Fruit fly (Drosophila melanogaster) whole organism, embryonic: ENCODE measurements around the gene ND-24.

Experiments
- ATbp ChIP-seq: fragments of 200-800 bp; sonication (Bioruptor generic); optimal IDR thresholded peaks from 2 replicates; lab custom pipeline; 2017; ENCODE audit warnings: missing biosample characterization, mild to moderate bottlenecking, missing genetic modification characterization, missing genetic modification reagents
- Atf3 ChIP-seq: fragments of 200-800 bp; sonication (Bioruptor generic); optimal IDR thresholded peaks from 3 replicates; lab custom pipeline; 2016; ENCODE audit warnings: missing biosample characterization, missing genetic modification characterization
- CG10959 ChIP-seq: fragments of 200-800 bp; sonication (Bioruptor generic); IDR thresholded peaks from 2 replicates; pipeline ENCODE4 v1.3.6; 2022; ENCODE audit warnings: missing biosample characterization, missing genetic modification characterization
- CG11456 ChIP-seq: fragments of 200-800 bp; sonication (Bioruptor generic); IDR thresholded peaks from 3 replicates; pipeline ENCODE4 v1.3.6; 2022; ENCODE audit warnings: missing biosample characterization, missing genetic modification characterization
- CG11695 ChIP-seq: fragments of 200-800 bp; sonication (Bioruptor generic); IDR thresholded peaks from 3 replicates; pipeline ENCODE4 v1.3.6; 2022; ENCODE audit warnings: missing biosample characterization, missing genetic modification characterization
- CG11723 ChIP-seq: fragments of 200-800 bp; sonication (Bioruptor generic); optimal IDR thresholded peaks from 2 replicates; lab custom pipeline; 2017; ENCODE audit warnings: missing biosample characterization, mild to moderate bottlenecking, missing genetic modification characterization
- CG12391 ChIP-seq: fragments of 200-800 bp; sonication (Bioruptor generic); optimal IDR thresholded peaks from 3 replicates; lab custom pipeline; 2018; ENCODE audit warnings: missing biosample characterization, mild to moderate bottlenecking, missing genetic modification characterization, moderate library complexity
- CG13296 ChIP-seq: fragments of 200-800 bp; sonication (Bioruptor generic); optimal IDR thresholded peaks from 3 replicates; lab custom pipeline; 2018; ENCODE audit warnings: missing biosample characterization, mild to moderate bottlenecking, missing genetic modification characterization
- CG15073 ChIP-seq: fragments of 200-800 bp; sonication (Bioruptor generic); optimal IDR thresholded peaks from 2 replicates; lab custom pipeline; 2016; ENCODE audit warnings: missing biosample characterization, missing genetic modification characterization
- CG1602 ChIP-seq: fragments of 200-800 bp; sonication (Bioruptor generic); optimal IDR thresholded peaks from 3 replicates; lab custom pipeline; 2016; ENCODE audit warnings: missing biosample characterization, missing genetic modification characterization
- CG17612 ChIP-seq: fragments of 200-800 bp; sonication (Bioruptor generic); IDR thresholded peaks from 2 replicates; pipeline ENCODE4 v1.3.6; 2022; ENCODE audit warnings: missing biosample characterization, missing genetic modification characterization
- CG18262 ChIP-seq: fragments of 200-800 bp; optimal IDR thresholded peaks from 3 replicates; lab custom pipeline; 2019; ENCODE audit warnings: missing biosample characterization, mild to moderate bottlenecking, missing genetic modification characterization, moderate library complexity
- CG18476 ChIP-seq: fragments of 200-800 bp; sonication (Bioruptor generic); optimal IDR thresholded peaks from 2 replicates; lab custom pipeline; 2016; ENCODE audit warnings: missing biosample characterization, mild to moderate bottlenecking, missing genetic modification characterization
- CG2129 ChIP-seq: fragments of 200-800 bp; sonication (Bioruptor generic); IDR thresholded peaks from 2 replicates; pipeline ENCODE4 v1.3.6; 2022; ENCODE audit warnings: missing biosample characterization, missing genetic modification characterization; ENCODE audit not compliant: partially characterized antibody
- CG30020 ChIP-seq: fragments of 200-800 bp; optimal IDR thresholded peaks from 2 replicates; lab custom pipeline; 2019; ENCODE audit warnings: missing biosample characterization, mild to moderate bottlenecking, missing genetic modification characterization, moderate library complexity
- CG34422 ChIP-seq: fragments of 200-800 bp; sonication (Bioruptor generic); IDR thresholded peaks from 3 replicates; pipeline ENCODE4 v1.3.6; 2022; ENCODE audit warnings: missing biosample characterization, missing genetic modification characterization
- CG4360 ChIP-seq: fragments of 200-800 bp; sonication (Bioruptor generic); IDR thresholded peaks from 2 replicates; pipeline ENCODE4 v1.3.6; 2022; ENCODE audit warnings: missing biosample characterization, missing genetic modification characterization
- CG6254 ChIP-seq: fragments of 200-800 bp; sonication (Bioruptor generic); optimal IDR thresholded peaks from 3 replicates; lab custom pipeline; 2017; ENCODE audit warnings: mild to moderate bottlenecking, missing biosample characterization, missing genetic modification reagents, missing genetic modification characterization
- CG6791 ChIP-seq: fragments of 200-800 bp; sonication (Bioruptor generic); IDR thresholded peaks from 3 replicates; pipeline ENCODE4 v1.3.6; 2022; ENCODE audit warnings: missing biosample characterization, missing genetic modification characterization; ENCODE audit not compliant: partially characterized antibody
- CG7372 ChIP-seq: fragments of 200-800 bp; sonication (Bioruptor generic); IDR thresholded peaks from 2 replicates; pipeline ENCODE4 v1.3.6; 2022; ENCODE audit warnings: missing biosample characterization, missing genetic modification characterization
- Dip2 ChIP-seq: fragments of 200-800 bp; sonication (Bioruptor generic); IDR thresholded peaks from 2 replicates; pipeline ENCODE4 v1.3.6; 2022; ENCODE audit warnings: missing biosample characterization, missing genetic modification characterization
- Dip3 ChIP-seq: fragments of 200-800 bp; sonication (Bioruptor generic); optimal IDR thresholded peaks from 3 replicates; lab custom pipeline; 2016; ENCODE audit warnings: missing biosample characterization, missing genetic modification characterization
- E2f2 ChIP-seq: fragments of 200-800 bp; sonication (Bioruptor generic); IDR thresholded peaks from 2 replicates; pipeline ENCODE4 v1.3.6; 2022; ENCODE audit warnings: missing biosample characterization, missing genetic modification characterization
- ERR ChIP-seq: fragments of 200-800 bp; sonication (Bioruptor generic); optimal IDR thresholded peaks from 2 replicates; lab custom pipeline; 2016; ENCODE audit warnings: missing biosample characterization, missing genetic modification characterization
- Fer2 ChIP-seq: fragments of 200-800 bp; sonication (Bioruptor generic); optimal IDR thresholded peaks from 2 replicates; lab custom pipeline; 2018; ENCODE audit warnings: missing biosample characterization, mild to moderate bottlenecking, missing genetic modification characterization, moderate library complexity
- Gug ChIP-seq: fragments of 200-800 bp; sonication (Bioruptor generic); IDR thresholded peaks from 4 replicates; pipeline ENCODE4 v1.3.6; 2022; ENCODE audit warnings: missing biosample characterization, missing genetic modification characterization
- HmgD ChIP-seq: fragments of 200-800 bp; sonication (Bioruptor generic); optimal IDR thresholded peaks from 3 replicates; lab custom pipeline; 2016; ENCODE audit warnings: missing biosample characterization, missing genetic modification characterization
- Neu2 ChIP-seq: fragments of 200-800 bp; sonication (Bioruptor generic); optimal IDR thresholded peaks from 3 replicates; lab custom pipeline; 2016; ENCODE audit warnings: missing biosample characterization, missing genetic modification characterization, borderline replicate concordance
- aop ChIP-seq: fragments of 200-800 bp; sonication (Bioruptor generic); IDR thresholded peaks from 2 replicates; pipeline ENCODE4 v1.3.6; 2022; ENCODE audit warnings: missing biosample characterization, missing genetic modification characterization
- caup ChIP-seq: fragments of 200-800 bp; sonication (Bioruptor generic); optimal IDR thresholded peaks from 3 replicates; lab custom pipeline; 2017; ENCODE audit warnings: missing biosample characterization, mild to moderate bottlenecking, missing genetic modification characterization, moderate library complexity; ENCODE audit not compliant: severe bottlenecking
- chif ChIP-seq, 2 experiments: fragments of 200-800 bp; sonication (Bioruptor generic); optimal IDR thresholded peaks; 3 replicates each; lab custom pipeline; 2016; ENCODE audit warnings: missing biosample characterization in 2 of 2, missing genetic modification characterization in 2 of 2
- crol ChIP-seq: fragments of 200-800 bp; sonication (Bioruptor generic); IDR thresholded peaks from 2 replicates; pipeline ENCODE4 v1.3.6; 2022; ENCODE audit warnings: missing biosample characterization, missing genetic modification characterization
- dm ChIP-seq: fragments of 200-800 bp; sonication (Bioruptor generic); optimal IDR thresholded peaks from 3 replicates; lab custom pipeline; 2016; ENCODE audit warnings: missing biosample characterization, missing genetic modification characterization
- emc ChIP-seq: fragments of 200-800 bp; sonication (Bioruptor generic); optimal IDR thresholded peaks from 2 replicates; lab custom pipeline; 2016; ENCODE audit warnings: missing biosample characterization, missing genetic modification characterization
- ewg ChIP-seq: fragments of 200-800 bp; sonication (Bioruptor generic); optimal IDR thresholded peaks from 3 replicates; lab custom pipeline; 2017; ENCODE audit warnings: mild to moderate bottlenecking, missing biosample characterization, missing genetic modification reagents, missing genetic modification characterization
- gce ChIP-seq: fragments of 200-800 bp; sonication (Bioruptor generic); IDR thresholded peaks from 3 replicates; pipeline ENCODE4 v1.3.6; 2022; ENCODE audit warnings: missing biosample characterization, missing genetic modification characterization
- gsb-n ChIP-seq: fragments of 200-800 bp; sonication (Bioruptor generic); optimal IDR thresholded peaks from 3 replicates; lab custom pipeline; 2018; ENCODE audit warnings: missing biosample characterization, mild to moderate bottlenecking, missing genetic modification characterization
- ind ChIP-seq: fragments of 200-800 bp; sonication (Bioruptor generic); optimal IDR thresholded peaks from 3 replicates; lab custom pipeline; 2016; ENCODE audit warnings: missing biosample characterization, missing genetic modification characterization
- lmd ChIP-seq: fragments of 200-800 bp; sonication (Bioruptor generic); IDR thresholded peaks from 2 replicates; pipeline ENCODE4 v1.3.6; 2022; ENCODE audit warnings: missing biosample characterization, missing genetic modification characterization
- onecut ChIP-seq: fragments of 200-800 bp; sonication (Bioruptor generic); IDR thresholded peaks from 2 replicates; pipeline ENCODE4 v1.3.6; 2022; ENCODE audit warnings: missing biosample characterization, missing genetic modification characterization
- org-1 ChIP-seq: fragments of 200-800 bp; sonication (Bioruptor generic); optimal IDR thresholded peaks from 2 replicates; lab custom pipeline; 2017; ENCODE audit warnings: missing biosample characterization, missing genetic modification characterization
- phol ChIP-seq: fragments of 200-800 bp; sonication (Bioruptor generic); optimal IDR thresholded peaks from 3 replicates; lab custom pipeline; 2018; ENCODE audit warnings: missing biosample characterization, mild to moderate bottlenecking, missing genetic modification characterization, moderate library complexity
- salm ChIP-seq: fragments of 200-800 bp; sonication (Bioruptor generic); optimal IDR thresholded peaks from 2 replicates; lab custom pipeline; 2018; ENCODE audit warnings: missing biosample characterization, mild to moderate bottlenecking, missing genetic modification characterization
- scrt ChIP-seq: fragments of 200-800 bp; sonication (Bioruptor generic); optimal IDR thresholded peaks from 2 replicates; lab custom pipeline; 2018; ENCODE audit warnings: missing biosample characterization, mild to moderate bottlenecking, missing genetic modification characterization, moderate library complexity
- sens-2 ChIP-seq: fragments of 200-800 bp; sonication (Bioruptor generic); IDR thresholded peaks from 2 replicates; pipeline ENCODE4 v1.3.6; 2022; ENCODE audit warnings: missing biosample characterization, missing genetic modification characterization
- slbo ChIP-seq: fragments of 200-800 bp; sonication (Bioruptor generic); IDR thresholded peaks from 2 replicates; pipeline ENCODE4 v1.3.6; 2022; ENCODE audit warnings: missing biosample characterization, missing genetic modification characterization
- stc ChIP-seq: fragments of 200-800 bp; sonication (Bioruptor generic); IDR thresholded peaks from 2 replicates; pipeline ENCODE4 v1.3.6; 2022; ENCODE audit warnings: missing biosample characterization, missing genetic modification characterization
- ttk ChIP-seq: fragments of 200-800 bp; sonication (Bioruptor generic); IDR thresholded peaks from 2 replicates; pipeline ENCODE4 v2.1.2; 2022; ENCODE audit warnings: missing biosample characterization, missing genetic modification characterization
- unpg ChIP-seq: fragments of 200-800 bp; sonication (Bioruptor generic); optimal IDR thresholded peaks from 3 replicates; lab custom pipeline; 2018; ENCODE audit warnings: missing biosample characterization, mild to moderate bottlenecking, missing genetic modification characterization, moderate library complexity
- vfl ChIP-seq: fragments of 200-800 bp; sonication (Bioruptor generic); optimal IDR thresholded peaks from 2 replicates; lab custom pipeline; 2016; ENCODE audit warnings: missing biosample characterization, missing genetic modification characterization

Gene ND-24

DNA sequence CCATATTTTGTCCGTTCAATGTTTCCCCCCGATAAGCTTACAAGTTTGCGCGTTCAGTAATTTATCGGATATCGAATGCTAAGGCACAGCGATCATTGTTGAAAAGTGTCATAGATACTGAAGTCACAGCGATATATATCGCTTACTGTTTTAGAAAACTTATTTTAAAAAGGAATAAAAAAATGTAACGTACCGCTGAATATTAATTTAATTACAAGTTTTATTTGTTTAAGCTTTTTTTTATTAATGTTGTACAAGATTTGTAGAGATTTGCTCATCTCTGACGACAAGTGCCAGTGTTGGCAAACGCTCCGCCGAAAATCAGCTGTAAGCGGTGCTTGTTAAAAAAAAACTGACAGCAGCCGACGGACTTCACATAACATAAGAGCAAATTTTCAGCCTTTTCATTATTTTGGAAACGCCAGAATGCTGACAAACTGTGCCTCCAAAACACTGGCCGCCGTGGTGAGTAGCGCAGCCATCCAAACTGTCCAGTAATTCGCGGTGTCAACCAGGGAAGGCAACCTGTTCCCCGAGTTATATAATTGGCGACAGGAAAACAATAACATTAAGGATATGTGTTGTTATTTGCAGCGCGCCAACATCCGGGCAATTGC, at the start of gene ND-24, which contains the start of gene corolla:
ND-24 (plus strand) TSS at position 94 of the 617 bp plus-strand sequence.
corolla (minus strand) TSS at position 52 of the 617 bp plus-strand sequence.
- TF ChIP-seq CG6254 (GFP tag; lab: Kevin White, UChicago) (peak; percentile 17), Fer2 (tag; lab: Kevin White, UChicago) (peak; percentile 52), CG2129 (GFP tag; lab: Robert Waterston, UW) (peak; percentile 82), org-1 (GFP tag; lab: Kevin White, UChicago) (no peak), onecut (peak; percentile 40; the same call in 1 of the 2 replicates), Neu2 (GFP tag; lab: Kevin White, UChicago) (no peak), CG4360 (GFP tag; lab: Robert Waterston, UW) (no peak), dm (GFP tag; lab: Kevin White, UChicago) (peak; percentile 64), CG11695 (GFP tag; lab: Robert Waterston, UW) (peak; percentile 77), caup (peak; percentile 78), CG6791 (peak; percentile 81), CG15073 (GFP tag; lab: Kevin White, UChicago) (no peak), ttk (GFP tag; lab: Robert Waterston, UW) (peak; percentile 87), sens-2 (GFP tag; lab: Robert Waterston, UW) (peak; percentile 48; the same call in 1 of the 2 replicates), ATbp (GFP tag; lab: Kevin White, UChicago) (peak; percentile 35), salm (peak; percentile 16), Gug (peak; percentile 81), CG17612 (peak; percentile 79), CG1602 (GFP tag; lab: Kevin White, UChicago) (peak; percentile 83), CG30020 (tag; lab: Kevin White, UChicago) (peak; percentile 44), CG10959 (GFP tag; lab: Robert Waterston, UW) (peak; percentile 85), ind (GFP tag; lab: Kevin White, UChicago) (peak; percentile 87), vfl (GFP tag; lab: Kevin White, UChicago) (peak; percentile 87), scrt (GFP tag; lab: Kevin White, UChicago) (peak; percentile 54), CG7372 (GFP tag; lab: Robert Waterston, UW) (peak; percentile 75), aop (GFP tag; lab: Robert Waterston, UW) (0 out of 2 replicates have a peak, but pooled peaks have one; percentile 36), slbo (peak; percentile 95), CG18262 (tag; lab: Kevin White, UChicago) (peak; percentile 68), lmd (GFP tag; lab: Robert Waterston, UW) (peak; percentile 81), CG34422 (GFP tag; lab: Robert Waterston, UW) (peak; percentile 90), gsb-n (peak; percentile 56), ERR (GFP tag; lab: Kevin White, UChicago) (peak; percentile 48), CG13296 (peak; percentile 73), HmgD (no peak), crol (GFP tag; lab: Robert Waterston, UW) (0 out of 2 replicates have a peak, but pooled peaks have one; percentile 9), CG12391 (tag; lab: Kevin White, UChicago) (peak; percentile 92), phol (tag; lab: Kevin White, UChicago) (peak; percentile 83), emc (GFP tag; lab: Kevin White, UChicago) (peak; percentile 30), CG18476 (GFP tag; lab: Kevin White, UChicago) (peak; percentile 88), stc (GFP tag; lab: Robert Waterston, UW) (peak; percentile 84), Dip2 (GFP tag; lab: Robert Waterston, UW) (no peak), Dip3 (GFP tag; lab: Kevin White, UChicago) (peak; percentile 84), unpg (GFP tag; lab: Kevin White, UChicago) (peak; percentile 82), CG11456 (GFP tag; lab: Robert Waterston, UW) (peak; percentile 81), Atf3 (GFP tag; lab: Kevin White, UChicago) (peak; percentile 72), ewg (GFP tag; lab: Kevin White, UChicago) (peak; percentile 49), E2f2 (peak; percentile 87), CG11723 (GFP tag; lab: Kevin White, UChicago) (peak; percentile 49), chif (GFP tag; optimal IDR thresholded peaks at IDR 0.05; lab: Kevin White, UChicago) (peak; percentile 79 to 81), gce (GFP tag; lab: Robert Waterston, UW) (peak; percentile 59; the same call in 1 of the 3 replicates)
